Worm (Caenorhabditis elegans) whole organism, L2 larva: ENCODE measurements around the gene F54D5.23.

Source experiments
- elt-1 ChIP-seq: fragments of 150-350 bp; optimal IDR thresholded peaks from 2 replicates; lab custom pipeline; 2014; ENCODE audit warnings: missing biosample characterization, missing genetic modification characterization
- lin-39 ChIP-seq: fragments of 150-350 bp; optimal IDR thresholded peaks from 2 replicates; lab custom pipeline; 2014; ENCODE audit warnings: missing biosample characterization, missing genetic modification reagents, missing genetic modification characterization
- nhr-23 ChIP-seq: fragments of 150-350 bp; optimal IDR thresholded peaks from 2 replicates; lab custom pipeline; 2014; ENCODE audit warnings: missing biosample characterization, missing genetic modification reagents, missing genetic modification characterization
- unc-62 ChIP-seq: fragments of 150-350 bp; optimal IDR thresholded peaks from 2 replicates; lab custom pipeline; 2014; ENCODE audit warnings: missing biosample characterization, missing genetic modification reagents, missing genetic modification characterization

DNA sequence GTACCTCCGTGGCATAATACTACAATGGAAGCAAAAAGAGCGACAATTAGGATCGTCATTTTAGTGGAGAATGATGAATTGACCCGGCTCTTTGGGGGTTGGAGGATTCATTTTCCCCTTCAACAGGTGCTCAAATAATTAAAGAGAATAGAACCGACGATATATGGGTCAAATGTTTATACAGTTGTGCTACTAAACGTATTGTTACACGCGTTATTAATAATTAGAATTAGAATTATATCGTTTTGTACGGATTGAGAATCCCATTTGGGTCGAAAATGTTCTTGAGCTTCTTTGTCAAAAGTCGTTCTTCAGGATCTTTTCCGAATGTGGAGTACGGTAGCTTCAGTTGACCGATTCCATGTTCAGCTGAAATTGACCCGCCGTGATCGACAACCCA is 30.3 kb downstream of the F54D5.23 start, which contains the start of gene Y62F5A.9:
- TF ChIP-seq lin-39 (tag; lab: Kevin White, UChicago) (no peak), unc-62 (GFP tag; lab: Kevin White, UChicago) (no peak), elt-1 (tag; lab: Kevin White, UChicago) (no peak), nhr-23 (tag; lab: Kevin White, UChicago) (no peak)
